Worm (Caenorhabditis elegans) whole organism, late embryonic: ENCODE data around the gene cut-6.

Experiments used
- C08G9.2 ChIP-seq: sonication (generic microtip); optimal IDR thresholded peaks from 2 replicates; lab custom pipeline; 2016; ENCODE audit warnings: mild to moderate bottlenecking, missing genetic modification characterization, moderate library complexity, missing compliant biosample characterization
- K02D7.2 ChIP-seq: sonication (generic microtip); optimal IDR thresholded peaks from 2 replicates; lab custom pipeline; 2017; ENCODE audit warnings: mild to moderate bottlenecking, missing genetic modification characterization, missing compliant biosample characterization
- K09A11.1 ChIP-seq: sonication (generic microtip); optimal IDR thresholded peaks from 2 replicates; lab custom pipeline; 2017; ENCODE audit warnings: antibody characterized with exemption, mild to moderate bottlenecking, missing genetic modification characterization, missing compliant biosample characterization; ENCODE audit not compliant: insufficient read depth
- Y22D7AL.16 ChIP-seq: sonication (generic microtip); optimal IDR thresholded peaks from 2 replicates; lab custom pipeline; 2016; ENCODE audit warnings: missing genetic modification characterization, missing compliant biosample characterization
- ama-1 ChIP-seq: fragments of 150-350 bp; optimal IDR thresholded peaks from 2 replicates; lab custom pipeline; 2014
- ceh-18 ChIP-seq: sonication (generic microtip); optimal IDR thresholded peaks from 2 replicates; lab custom pipeline; 2016; ENCODE audit warnings: missing genetic modification characterization, missing compliant biosample characterization
- ceh-19 ChIP-seq: fragments of 200-800 bp; sonication (Bioruptor generic); optimal IDR thresholded peaks from 2 replicates; lab custom pipeline; 2018; ENCODE audit warnings: mild to moderate bottlenecking, missing genetic modification characterization, missing compliant biosample characterization
- ceh-2 ChIP-seq: sonication (generic microtip); optimal IDR thresholded peaks from 2 replicates; lab custom pipeline; 2016; ENCODE audit warnings: missing genotype, missing genetic modification characterization, missing compliant biosample characterization
- ceh-24 ChIP-seq: sonication (generic microtip); optimal IDR thresholded peaks from 2 replicates; lab custom pipeline; 2016; ENCODE audit warnings: mild to moderate bottlenecking, missing genetic modification characterization, missing compliant biosample characterization
- ceh-30 ChIP-seq: fragments of 150-350 bp; optimal IDR thresholded peaks from 2 replicates; lab custom pipeline; 2014; ENCODE audit warnings: missing biosample characterization, missing genetic modification characterization
- ceh-34 ChIP-seq: sonication (generic microtip); optimal IDR thresholded peaks from 2 replicates; lab custom pipeline; 2016; ENCODE audit warnings: mild to moderate bottlenecking, missing genetic modification characterization, missing compliant biosample characterization
- ceh-45 ChIP-seq: fragments of 200-800 bp; sonication (Bioruptor generic); IDR thresholded peaks from 2 replicates; pipeline ENCODE4 v1.3.6; 2022; ENCODE audit warnings: missing genetic modification reagents, missing genetic modification characterization, missing compliant biosample characterization
- ceh-48 ChIP-seq: sonication (generic microtip); optimal IDR thresholded peaks from 2 replicates; lab custom pipeline; 2016; ENCODE audit warnings: missing genetic modification characterization, inconsistent platforms, missing compliant biosample characterization
- ceh-9 ChIP-seq: sonication (generic microtip); optimal IDR thresholded peaks from 2 replicates; lab custom pipeline; 2016; ENCODE audit warnings: mild to moderate bottlenecking, missing genetic modification characterization, inconsistent platforms, missing compliant biosample characterization
- dmd-4 ChIP-seq: sonication (generic microtip); optimal IDR thresholded peaks from 2 replicates; lab custom pipeline; 2016; ENCODE audit warnings: borderline replicate concordance, missing genetic modification characterization, missing compliant biosample characterization
- dve-1 ChIP-seq: sonication (generic microtip); optimal IDR thresholded peaks from 2 replicates; lab custom pipeline; 2017; ENCODE audit warnings: antibody characterized with exemption, mild to moderate bottlenecking, missing genetic modification characterization, missing compliant biosample characterization
- elt-4 ChIP-seq: sonication (generic microtip); optimal IDR thresholded peaks from 2 replicates; lab custom pipeline; 2016; ENCODE audit warnings: missing genetic modification characterization, missing compliant biosample characterization
- ets-4 ChIP-seq: sonication (generic microtip); optimal IDR thresholded peaks from 2 replicates; lab custom pipeline; 2016; ENCODE audit warnings: missing genetic modification characterization, missing compliant biosample characterization
- eyg-1 ChIP-seq: sonication (generic microtip); optimal IDR thresholded peaks from 2 replicates; lab custom pipeline; 2016; ENCODE audit warnings: missing genotype, missing genetic modification characterization, missing compliant biosample characterization
- fax-1 ChIP-seq: sonication (generic microtip); optimal IDR thresholded peaks from 2 replicates; lab custom pipeline; 2016; ENCODE audit warnings: missing genotype, missing genetic modification characterization, missing compliant biosample characterization
- fkh-10 ChIP-seq: fragments of 150-350 bp; optimal IDR thresholded peaks from 2 replicates; lab custom pipeline; 2014; ENCODE audit warnings: missing biosample characterization, missing genetic modification reagents, missing genetic modification characterization
- hlh-13 ChIP-seq: fragments of 200-800 bp; sonication (Bioruptor generic); optimal IDR thresholded peaks from 2 replicates; lab custom pipeline; 2018; ENCODE audit warnings: mild to moderate bottlenecking, missing genetic modification characterization, missing compliant biosample characterization
- hlh-8 ChIP-seq: sonication (generic microtip); optimal IDR thresholded peaks from 2 replicates; lab custom pipeline; 2016; ENCODE audit warnings: missing genotype, missing genetic modification characterization, missing compliant biosample characterization
- lin-11 ChIP-seq: fragments of 200-800 bp; sonication (Bioruptor generic); optimal IDR thresholded peaks from 2 replicates; lab custom pipeline; 2018; ENCODE audit warnings: mild to moderate bottlenecking, missing genetic modification characterization, missing compliant biosample characterization
- madf-2 ChIP-seq: sonication (generic microtip); optimal IDR thresholded peaks from 2 replicates; lab custom pipeline; 2017; ENCODE audit warnings: missing genetic modification characterization, missing compliant biosample characterization
- nfya-1 ChIP-seq: sonication (generic microtip); optimal IDR thresholded peaks from 2 replicates; lab custom pipeline; 2017; ENCODE audit warnings: missing genetic modification characterization, mild to moderate bottlenecking, missing compliant biosample characterization, antibody characterized with exemption, moderate library complexity
- pag-3 ChIP-seq: sonication (generic microtip); optimal IDR thresholded peaks from 2 replicates; lab custom pipeline; 2016; ENCODE audit warnings: missing compliant biosample characterization, missing genetic modification characterization, borderline replicate concordance
- pat-9 ChIP-seq: fragments of 200-800 bp; sonication (Bioruptor generic); optimal IDR thresholded peaks from 2 replicates; lab custom pipeline; 2018; ENCODE audit warnings: mild to moderate bottlenecking, missing genetic modification characterization, moderate library complexity, missing compliant biosample characterization
- pha-4 ChIP-seq: fragments of 150-350 bp; optimal IDR thresholded peaks from 2 replicates; lab custom pipeline; 2018; ENCODE audit warnings: missing biosample characterization, missing genetic modification reagents, missing genetic modification characterization
- pros-1 ChIP-seq: fragments of 150-350 bp; optimal IDR thresholded peaks from 2 replicates; lab custom pipeline; 2014; ENCODE audit warnings: missing biosample characterization, missing genetic modification reagents, missing genetic modification characterization
- rnt-1 ChIP-seq: sonication (generic microtip); optimal IDR thresholded peaks from 2 replicates; lab custom pipeline; 2016; ENCODE audit warnings: missing genetic modification characterization, missing compliant biosample characterization
- sdc-2 ChIP-seq: sonication (generic microtip); optimal IDR thresholded peaks from 2 replicates; lab custom pipeline; 2016; ENCODE audit warnings: missing genotype, missing genetic modification characterization, missing compliant biosample characterization
- sox-4 ChIP-seq: sonication (generic microtip); optimal IDR thresholded peaks from 2 replicates; lab custom pipeline; 2017; ENCODE audit warnings: mild to moderate bottlenecking, missing genetic modification characterization, inconsistent platforms, missing compliant biosample characterization
- syd-9 ChIP-seq: sonication (generic microtip); optimal IDR thresholded peaks from 2 replicates; lab custom pipeline; 2016; ENCODE audit warnings: mild to moderate bottlenecking, missing genetic modification characterization, moderate library complexity, missing compliant biosample characterization
- unc-3 ChIP-seq, 2 experiments: fragments of 200-800 bp in 1 of 2; sonication (Bioruptor generic) in 1 of 2; sonication (generic microtip) in 1 of 2; conservative IDR thresholded peaks in 1 of 2; optimal IDR thresholded peaks in 1 of 2; 2 replicates each; pipeline versions ENCODE4 v1.3.6 to Lab custom; 2016 to 2022; ENCODE audit warnings: missing compliant biosample characterization in 2 of 2, missing genetic modification characterization in 2 of 2, missing genetic modification reagents in 1 of 2
- unc-86 ChIP-seq: sonication (generic microtip); optimal IDR thresholded peaks from 2 replicates; lab custom pipeline; 2016; ENCODE audit warnings: missing genetic modification characterization, missing compliant biosample characterization

The cut-6 gene

ce11 chrIII:10939184-10939583 lies 27.9 kb downstream of the cut-6 start:
- TF ChIP-seq unc-3 (GFP tag; conservative IDR thresholded peaks at IDR 0.05; lab: Robert Waterston, UW) (no peak), unc-3 (tag; optimal IDR thresholded peaks at IDR 0.05; lab: Kevin White, UChicago) (no peak), ceh-19 (GFP tag; lab: Kevin White, UChicago) (no peak), pha-4 (tag; lab: Kevin White, UChicago) (no peak), ceh-30 (tag; lab: Kevin White, UChicago) (no peak), fax-1 (no peak), ceh-9 (no peak), pag-3 (tag; lab: Kevin White, UChicago) (no peak), ceh-2 (tag; lab: Kevin White, UChicago) (no peak)

ce11 chrIII:10942905-10943304 lies 31.6 kb downstream of the cut-6 start:
- TF ChIP-seq dve-1 (no peak), eyg-1 (tag; lab: Kevin White, UChicago) (no peak), K02D7.2 (tag; lab: Kevin White, UChicago) (no peak), hlh-8 (tag; lab: Kevin White, UChicago) (no peak), ceh-45 (no peak), Y22D7AL.16 (no peak), ceh-18 (no peak), sox-4 (tag; lab: Kevin White, UChicago) (no peak), fkh-10 (no peak), ceh-24 (no peak)

- TF ChIP-seq K02D7.2 (tag; lab: Kevin White, UChicago) (no peak), ceh-48 (tag; lab: Kevin White, UChicago) (no peak), sdc-2 (tag; lab: Kevin White, UChicago) (no peak)
These were observed 34.3 kb downstream of the cut-6 start for ce11 chrIII:10945537-10945936.

ce11 chrIII:10947155-10947554 lies 35.9 kb downstream of the cut-6 start, which contains the start of gene strd-1:
TSS of gene strd-1 (plus strand) at chrIII:10947455.
- TF ChIP-seq elt-4 (tag; lab: Kevin White, UChicago) (no peak), ceh-18 (no peak), ceh-48 (tag; lab: Kevin White, UChicago) (no peak), unc-3 (GFP tag; conservative IDR thresholded peaks at IDR 0.05; lab: Robert Waterston, UW) (no peak), unc-3 (tag; optimal IDR thresholded peaks at IDR 0.05; lab: Kevin White, UChicago) (no peak), lin-11 (tag; lab: Kevin White, UChicago) (no peak)

ce11 chrIII:10951713-10952112 lies 40.5 kb downstream of the cut-6 start:
- TF ChIP-seq hlh-8 (tag; lab: Kevin White, UChicago) = no peak
- TF ChIP-seq rnt-1 (tag; lab: Kevin White, UChicago) = no peak
- TF ChIP-seq pat-9 (tag; lab: Kevin White, UChicago) = no peak
- TF ChIP-seq dmd-4 = no peak
- TF ChIP-seq unc-86 (tag; lab: Kevin White, UChicago) = no peak
- TF ChIP-seq K02D7.2 (tag; lab: Kevin White, UChicago) = no peak
- TF ChIP-seq dve-1 = no peak
- no peak for TF ChIP-seq ceh-18
- TF ChIP-seq madf-2 (tag; lab: Kevin White, UChicago) = no peak
- TF ChIP-seq hlh-13 (GFP tag; lab: Kevin White, UChicago) = no peak

- TF ChIP-seq rnt-1 (tag; lab: Kevin White, UChicago) (no peak), C08G9.2 (tag; lab: Kevin White, UChicago) (no peak), pros-1 (tag; lab: Kevin White, UChicago) (no peak), nfya-1 (tag; lab: Kevin White, UChicago) (no peak), unc-3 (GFP tag; conservative IDR thresholded peaks at IDR 0.05; lab: Robert Waterston, UW) (no peak), unc-3 (tag; optimal IDR thresholded peaks at IDR 0.05; lab: Kevin White, UChicago) (no peak), sox-4 (tag; lab: Kevin White, UChicago) (no peak), dmd-4 (no peak), syd-9 (no peak), K09A11.1 (tag; lab: Kevin White, UChicago) (no peak), ceh-34 (tag; lab: Kevin White, UChicago) (no peak), ama-1 (lab: Kevin White, UChicago) (no peak), ets-4 (no peak)
These were observed 41.9 kb downstream of the cut-6 start, which contains the start of gene zig-5 for ce11 chrIII:10953160-10953559. TSS of gene zig-5 (minus strand) at chrIII:10953508.
